Fruit fly (Drosophila melanogaster) whole organism, embryonic: ENCODE measurements around the gene Cht6.

Source experiments
- CG11456 ChIP-seq: fragments of 200-800 bp; sonication (Bioruptor generic); IDR thresholded peaks from 3 replicates; pipeline ENCODE4 v1.3.6; 2022; ENCODE audit warnings: missing biosample characterization, missing genetic modification characterization
- CG12769 ChIP-seq: fragments of 200-800 bp; sonication (Bioruptor generic); optimal IDR thresholded peaks from 2 replicates; lab custom pipeline; 2019; ENCODE audit warnings: missing biosample characterization, mild to moderate bottlenecking, missing genetic modification characterization, moderate library complexity
- CG14050 ChIP-seq: fragments of 200-800 bp; sonication (Bioruptor generic); IDR thresholded peaks from 3 replicates; pipeline ENCODE4 v1.3.6; 2022; ENCODE audit warnings: missing biosample characterization, missing genetic modification characterization
- CG14441 ChIP-seq: fragments of 200-800 bp; sonication (Bioruptor generic); IDR thresholded peaks from 2 replicates; pipeline ENCODE4 v1.3.6; 2022; ENCODE audit warnings: missing biosample characterization, missing genetic modification characterization
- CG15073 ChIP-seq: fragments of 200-800 bp; sonication (Bioruptor generic); optimal IDR thresholded peaks from 2 replicates; lab custom pipeline; 2016; ENCODE audit warnings: missing biosample characterization, missing genetic modification characterization
- CG1647 ChIP-seq: fragments of 200-800 bp; sonication (Bioruptor generic); optimal IDR thresholded peaks from 3 replicates; lab custom pipeline; 2016; ENCODE audit warnings: missing biosample characterization, missing genetic modification characterization
- CG17829 ChIP-seq: fragments of 200-800 bp; optimal IDR thresholded peaks from 2 replicates; lab custom pipeline; 2019; ENCODE audit warnings: missing biosample characterization, mild to moderate bottlenecking, missing genetic modification characterization, moderate library complexity
- CG18262 ChIP-seq: fragments of 200-800 bp; optimal IDR thresholded peaks from 3 replicates; lab custom pipeline; 2019; ENCODE audit warnings: missing biosample characterization, mild to moderate bottlenecking, missing genetic modification characterization, moderate library complexity
- CG18476 ChIP-seq: fragments of 200-800 bp; sonication (Bioruptor generic); optimal IDR thresholded peaks from 2 replicates; lab custom pipeline; 2016; ENCODE audit warnings: missing biosample characterization, mild to moderate bottlenecking, missing genetic modification characterization
- CG34422 ChIP-seq: fragments of 200-800 bp; sonication (Bioruptor generic); IDR thresholded peaks from 3 replicates; pipeline ENCODE4 v1.3.6; 2022; ENCODE audit warnings: missing biosample characterization, missing genetic modification characterization
- CG3838 ChIP-seq: fragments of 200-800 bp; sonication (Bioruptor generic); optimal IDR thresholded peaks from 3 replicates; lab custom pipeline; 2016; ENCODE audit warnings: missing biosample characterization, missing genetic modification characterization
- CG6654 ChIP-seq: fragments of 200-800 bp; sonication (Bioruptor generic); optimal IDR thresholded peaks from 2 replicates; lab custom pipeline; 2017; ENCODE audit warnings: missing biosample characterization, mild to moderate bottlenecking, missing genetic modification characterization
- CG8281 ChIP-seq: fragments of 200-800 bp; sonication (Bioruptor generic); optimal IDR thresholded peaks from 2 replicates; lab custom pipeline; 2018; ENCODE audit warnings: missing biosample characterization, mild to moderate bottlenecking, missing genetic modification characterization, moderate library complexity
- CG9932 ChIP-seq: fragments of 200-800 bp; sonication (Bioruptor generic); IDR thresholded peaks from 2 replicates; pipeline ENCODE4 v1.3.6; 2022; ENCODE audit warnings: missing biosample characterization, missing genetic modification characterization
- D19A ChIP-seq: fragments of 200-800 bp; optimal IDR thresholded peaks from 3 replicates; lab custom pipeline; 2019; ENCODE audit warnings: missing biosample characterization, mild to moderate bottlenecking, missing genetic modification characterization, moderate library complexity
- Dfd ChIP-seq, 2 experiments: fragments of >200 bp; optimal IDR thresholded peaks; 2 replicates each; lab custom pipeline; 2017; ENCODE audit warnings: missing biosample characterization in 2 of 2, missing genetic modification characterization in 2 of 2
- Dp ChIP-seq: fragments of 200-800 bp; sonication (Bioruptor generic); optimal IDR thresholded peaks from 2 replicates; lab custom pipeline; 2018; ENCODE audit warnings: missing biosample characterization, mild to moderate bottlenecking, missing genetic modification characterization, moderate library complexity
- E2f2 ChIP-seq: fragments of 200-800 bp; sonication (Bioruptor generic); IDR thresholded peaks from 2 replicates; pipeline ENCODE4 v1.3.6; 2022; ENCODE audit warnings: missing biosample characterization, missing genetic modification characterization
- Hsf ChIP-seq: fragments of 200-800 bp; sonication (Bioruptor generic); optimal IDR thresholded peaks from 3 replicates; lab custom pipeline; 2016; ENCODE audit warnings: missing biosample characterization, missing genetic modification characterization
- Trl ChIP-seq, 3 experiments: fragments of >200 bp in 2 of 3; fragments of 200-800 bp in 1 of 3; sonication (Bioruptor generic) in 1 of 3; optimal IDR thresholded peaks; 2 replicates in 1 of 3; 3 replicates in 2 of 3; lab custom pipeline; 2016 to 2017; ENCODE audit warnings: missing biosample characterization in 1 of 3, missing genetic modification characterization in 1 of 3
- YL-1 ChIP-seq: fragments of 200-800 bp; sonication (Bioruptor generic); optimal IDR thresholded peaks from 3 replicates; lab custom pipeline; 2017; ENCODE audit warnings: missing biosample characterization, mild to moderate bottlenecking, missing genetic modification characterization
- aop ChIP-seq: fragments of 200-800 bp; sonication (Bioruptor generic); IDR thresholded peaks from 2 replicates; pipeline ENCODE4 v1.3.6; 2022; ENCODE audit warnings: missing biosample characterization, missing genetic modification characterization
- ci ChIP-seq: fragments of 200-800 bp; sonication (Bioruptor generic); IDR thresholded peaks from 3 replicates; pipeline ENCODE4 v1.3.6; 2022; ENCODE audit warnings: missing biosample characterization, missing genetic modification characterization
- dan ChIP-seq: fragments of 200-800 bp; sonication (Bioruptor generic); IDR thresholded peaks from 2 replicates; pipeline ENCODE4 v1.3.6; 2022; ENCODE audit warnings: missing biosample characterization, missing genetic modification characterization
- dmrt11E ChIP-seq: fragments of 200-800 bp; sonication (Bioruptor generic); optimal IDR thresholded peaks from 3 replicates; lab custom pipeline; 2018; ENCODE audit warnings: missing biosample characterization, mild to moderate bottlenecking, missing genetic modification characterization, moderate library complexity
- fd3F ChIP-seq: fragments of 200-800 bp; sonication (Bioruptor generic); optimal IDR thresholded peaks from 2 replicates; lab custom pipeline; 2018; ENCODE audit warnings: missing biosample characterization, mild to moderate bottlenecking, missing genetic modification characterization, moderate library complexity
- hkb ChIP-seq, 2 experiments: fragments of 200-800 bp in 1 of 2; fragments of >200 bp in 1 of 2; sonication (Bioruptor generic) in 1 of 2; IDR thresholded peaks in 1 of 2; optimal IDR thresholded peaks in 1 of 2; 2 replicates each; pipeline versions ENCODE4 v1.3.6 to Lab custom; 2017 to 2022; ENCODE audit warnings: missing biosample characterization in 1 of 2, missing genetic modification characterization in 1 of 2
- inv ChIP-seq: fragments of 200-800 bp; sonication (Bioruptor generic); IDR thresholded peaks from 2 replicates; pipeline ENCODE4 v1.3.6; 2022; ENCODE audit warnings: missing biosample characterization, missing genetic modification characterization; ENCODE audit not compliant: partially characterized antibody
- kay ChIP-seq: fragments of 200-800 bp; sonication (Bioruptor generic); optimal IDR thresholded peaks from 2 replicates; lab custom pipeline; 2016; ENCODE audit warnings: missing biosample characterization, missing genetic modification characterization
- maf-S ChIP-seq: fragments of 200-800 bp; sonication (Bioruptor generic); optimal IDR thresholded peaks from 2 replicates; lab custom pipeline; 2016; ENCODE audit warnings: missing biosample characterization, missing genetic modification characterization
- odd ChIP-seq: fragments of 200-800 bp; sonication (Bioruptor generic); optimal IDR thresholded peaks from 2 replicates; lab custom pipeline; 2017; ENCODE audit warnings: missing biosample characterization, mild to moderate bottlenecking, missing genetic modification characterization
- pita ChIP-seq: fragments of 200-800 bp; sonication (Bioruptor generic); optimal IDR thresholded peaks from 2 replicates; lab custom pipeline; 2017; ENCODE audit warnings: missing biosample characterization, mild to moderate bottlenecking, missing genetic modification characterization
- scrt ChIP-seq: fragments of 200-800 bp; sonication (Bioruptor generic); optimal IDR thresholded peaks from 2 replicates; lab custom pipeline; 2018; ENCODE audit warnings: missing biosample characterization, mild to moderate bottlenecking, missing genetic modification characterization, moderate library complexity
- sens ChIP-seq: fragments of 200-800 bp; sonication (Bioruptor generic); peaks from one replicate; lab custom pipeline; 2016; ENCODE audit warnings: missing biosample characterization, missing genetic modification characterization
- sisA ChIP-seq: fragments of 200-800 bp; sonication (Bioruptor generic); IDR thresholded peaks from 2 replicates; pipeline ENCODE4 v1.3.6; 2022; ENCODE audit warnings: missing biosample characterization, missing genetic modification characterization
- slbo ChIP-seq: fragments of 200-800 bp; sonication (Bioruptor generic); IDR thresholded peaks from 2 replicates; pipeline ENCODE4 v1.3.6; 2022; ENCODE audit warnings: missing biosample characterization, missing genetic modification characterization
- slp2 ChIP-seq: fragments of 200-800 bp; sonication (Bioruptor generic); optimal IDR thresholded peaks from 2 replicates; lab custom pipeline; 2016; ENCODE audit warnings: missing biosample characterization, missing genetic modification characterization
- ssp ChIP-seq: fragments of 200-800 bp; sonication (Bioruptor generic); IDR thresholded peaks from 2 replicates; pipeline ENCODE4 v1.3.6; 2022; ENCODE audit warnings: missing biosample characterization, missing genetic modification characterization
- unc-4 ChIP-seq: fragments of 200-800 bp; sonication (Bioruptor generic); IDR thresholded peaks from 2 replicates; pipeline ENCODE4 v1.3.6; 2022; ENCODE audit warnings: missing biosample characterization, missing genetic modification characterization; ENCODE audit not compliant: partially characterized antibody
- usp ChIP-seq: fragments of >200 bp; optimal IDR thresholded peaks from 2 replicates; lab custom pipeline; 2017; ENCODE audit warnings: missing biosample characterization, missing genetic modification characterization
- wdn ChIP-seq: fragments of 200-800 bp; sonication (Bioruptor generic); IDR thresholded peaks from 2 replicates; pipeline ENCODE4 v1.3.6; 2022; ENCODE audit warnings: missing biosample characterization, missing genetic modification characterization

The Cht6 gene

dm6 chrX:10086095-10086888, 69.6 kb downstream of the Cht6 start, which contains the start of the genes Naxe and RhoU (continued):
- TF ChIP-seq CG14050 = no peak
- TF ChIP-seq CG18476 (GFP tag; lab: Kevin White, UChicago) = no peak
- peak; percentile 43; the same call in 1 of the 3 replicates for TF ChIP-seq CG34422 (GFP tag; lab: Robert Waterston, UW)
- no peak for TF ChIP-seq CG18262 (tag; lab: Kevin White, UChicago)
- no peak for TF ChIP-seq odd (GFP tag; lab: Kevin White, UChicago)
- no peak for TF ChIP-seq slp2 (GFP tag; lab: Kevin White, UChicago)
- peak; percentile 74 for TF ChIP-seq pita (GFP tag; lab: Kevin White, UChicago)
- TF ChIP-seq CG9932 = peak; percentile 65
- peak; percentile 80 for TF ChIP-seq sens
- TF ChIP-seq YL-1 = no peak
- no peak; the same call in 1 of the 3 replicates for TF ChIP-seq CG11456 (GFP tag; lab: Robert Waterston, UW)
- TF ChIP-seq Trl (optimal IDR thresholded peaks at IDR 0.05; lab: Kevin White, UChicago) = no peak
- peak; percentile 5 for TF ChIP-seq Trl (GFP tag; optimal IDR thresholded peaks at IDR 0.05; lab: Kevin White, UChicago)
- TF ChIP-seq Dfd (GFP tag; optimal IDR thresholded peaks at IDR 0.05; lab: Kevin White, UChicago) = no peak
- TF ChIP-seq CG17829 (tag; lab: Kevin White, UChicago) = no peak
- TF ChIP-seq E2f2 (GFP tag; lab: Robert Waterston, UW) = peak; percentile 31; the same call in 1 of the 2 replicates
- TF ChIP-seq inv = no peak
- no peak for TF ChIP-seq CG6654 (GFP tag; lab: Kevin White, UChicago)
- peak; percentile 62 for TF ChIP-seq slbo (GFP tag; lab: Robert Waterston, UW)
- peak; percentile 13 for TF ChIP-seq dmrt11E (tag; lab: Kevin White, UChicago)
- TF ChIP-seq D19A = no peak
- TF ChIP-seq Dp (GFP tag; lab: Kevin White, UChicago) = peak; percentile 19
- no peak for TF ChIP-seq CG15073 (GFP tag; lab: Kevin White, UChicago)
- TF ChIP-seq wdn (GFP tag; lab: Robert Waterston, UW) = peak; percentile 8; the same call in 1 of the 2 replicates
- TF ChIP-seq unc-4 (GFP tag; lab: Robert Waterston, UW) = no peak
- TF ChIP-seq CG12769 (tag; lab: Kevin White, UChicago) = no peak
- no peak for TF ChIP-seq usp (GFP tag; lab: Kevin White, UChicago)
- TF ChIP-seq hkb (optimal IDR thresholded peaks at IDR 0.05; lab: Kevin White, UChicago) = peak; percentile 90
- peak; percentile 17; the same call in 1 of the 2 replicates for TF ChIP-seq hkb (GFP tag; IDR thresholded peaks at IDR 0.05; lab: Robert Waterston, UW)
- peak; percentile 48 for TF ChIP-seq sisA (GFP tag; lab: Robert Waterston, UW)
- TF ChIP-seq kay (GFP tag; lab: Kevin White, UChicago) = no peak
- TF ChIP-seq ssp (GFP tag; lab: Robert Waterston, UW) = peak; percentile 54
- TF ChIP-seq aop (GFP tag; lab: Robert Waterston, UW) = no peak
- TF ChIP-seq ci (GFP tag; lab: Robert Waterston, UW) = 0 out of 3 replicates have a peak, but pooled peaks have one; percentile 33
- no peak for TF ChIP-seq dan
- TF ChIP-seq CG3838 (GFP tag; lab: Kevin White, UChicago) = no peak
- peak; percentile 50 for TF ChIP-seq CG14441 (GFP tag; lab: Robert Waterston, UW)
- TF ChIP-seq Hsf (GFP tag; lab: Kevin White, UChicago) = peak; percentile 22
- no peak for TF ChIP-seq CG1647
- TF ChIP-seq maf-S (GFP tag; lab: Kevin White, UChicago) = no peak
- TF ChIP-seq scrt = no peak
- no peak for TF ChIP-seq CG8281 (tag; lab: Kevin White, UChicago)
- TF ChIP-seq fd3F (GFP tag; lab: Kevin White, UChicago) = no peak
